Worm (Caenorhabditis elegans) whole organism, early embryonic: Measurements from ENCODE around the gene coq-2.

ENCODE experiments used
- B0310.2 ChIP-seq: sonication (generic microtip); optimal IDR thresholded peaks from 2 replicates; lab custom pipeline; 2016; ENCODE audit warnings: mild to moderate bottlenecking, missing genetic modification characterization, missing compliant biosample characterization
- F13C5.2 ChIP-seq: sonication (generic microtip); optimal IDR thresholded peaks from 2 replicates; lab custom pipeline; 2017; ENCODE audit warnings: mild to moderate bottlenecking, missing genetic modification characterization, inconsistent platforms, missing compliant biosample characterization
- aly-1 ChIP-seq: sonication (generic microtip); optimal IDR thresholded peaks from 2 replicates; lab custom pipeline; 2016; ENCODE audit warnings: missing genetic modification characterization, missing compliant biosample characterization
- ama-1 ChIP-seq: fragments of 150-350 bp; optimal IDR thresholded peaks from 2 replicates; lab custom pipeline; 2014
- ceh-13 ChIP-seq: fragments of 200-800 bp; sonication (Bioruptor generic); optimal IDR thresholded peaks from 2 replicates; lab custom pipeline; 2018; ENCODE audit warnings: mild to moderate bottlenecking, missing genetic modification characterization, missing compliant biosample characterization
- ceh-36 ChIP-seq: sonication (generic microtip); optimal IDR thresholded peaks from 2 replicates; lab custom pipeline; 2016; ENCODE audit warnings: missing genetic modification characterization, inconsistent platforms, missing compliant biosample characterization
- ets-7 ChIP-seq: sonication (generic microtip); optimal IDR thresholded peaks from 2 replicates; lab custom pipeline; 2016; ENCODE audit warnings: missing genotype, missing genetic modification characterization, missing compliant biosample characterization
- flt-1 ChIP-seq: fragments of 200-800 bp; sonication (Bioruptor generic); IDR thresholded peaks from 2 replicates; pipeline ENCODE4 v1.3.6; 2022; ENCODE audit warnings: missing genetic modification characterization, missing compliant biosample characterization
- hmbx-1 ChIP-seq: sonication (generic microtip); optimal IDR thresholded peaks from 2 replicates; lab custom pipeline; 2016; ENCODE audit warnings: mild to moderate bottlenecking, missing genetic modification characterization, missing compliant biosample characterization
- hmg-4 ChIP-seq: fragments of 200-800 bp; sonication (Bioruptor generic); optimal IDR thresholded peaks from 2 replicates; lab custom pipeline; 2018; ENCODE audit warnings: mild to moderate bottlenecking, missing genetic modification characterization, missing compliant biosample characterization
- hnd-1 ChIP-seq: sonication (generic microtip); optimal IDR thresholded peaks from 2 replicates; lab custom pipeline; 2016; ENCODE audit warnings: missing genetic modification characterization, missing compliant biosample characterization
- pes-1 ChIP-seq: fragments of 200-800 bp; sonication (Bioruptor generic); IDR thresholded peaks from 2 replicates; pipeline ENCODE4 v1.3.6; 2022; ENCODE audit warnings: missing genetic modification reagents, missing genetic modification characterization, missing compliant biosample characterization
- scrt-1 ChIP-seq: fragments of 200-800 bp; sonication (Bioruptor generic); IDR thresholded peaks from 2 replicates; pipeline ENCODE4 v1.3.6; 2022; ENCODE audit warnings: missing genetic modification characterization, missing compliant biosample characterization
- sea-1 ChIP-seq: fragments of 200-800 bp; sonication (Bioruptor generic); conservative IDR thresholded peaks from 2 replicates; pipeline ENCODE4 v1.3.6; 2022; ENCODE audit warnings: missing genetic modification characterization, missing compliant biosample characterization
- tbx-11 ChIP-seq: fragments of 200-800 bp; sonication (Bioruptor generic); IDR thresholded peaks from 2 replicates; pipeline ENCODE4 v1.3.6; 2022; ENCODE audit warnings: missing genetic modification characterization, missing compliant biosample characterization
- tbx-37 ChIP-seq: fragments of 200-800 bp; sonication (Bioruptor generic); conservative IDR thresholded peaks from 2 replicates; pipeline ENCODE4 v1.3.6; 2022; ENCODE audit warnings: missing genetic modification reagents, missing genetic modification characterization, missing compliant biosample characterization
- tra-4 ChIP-seq: sonication (generic microtip); optimal IDR thresholded peaks from 2 replicates; lab custom pipeline; 2017; ENCODE audit warnings: missing genetic modification characterization, missing compliant biosample characterization

coq-2 gene

DNA sequence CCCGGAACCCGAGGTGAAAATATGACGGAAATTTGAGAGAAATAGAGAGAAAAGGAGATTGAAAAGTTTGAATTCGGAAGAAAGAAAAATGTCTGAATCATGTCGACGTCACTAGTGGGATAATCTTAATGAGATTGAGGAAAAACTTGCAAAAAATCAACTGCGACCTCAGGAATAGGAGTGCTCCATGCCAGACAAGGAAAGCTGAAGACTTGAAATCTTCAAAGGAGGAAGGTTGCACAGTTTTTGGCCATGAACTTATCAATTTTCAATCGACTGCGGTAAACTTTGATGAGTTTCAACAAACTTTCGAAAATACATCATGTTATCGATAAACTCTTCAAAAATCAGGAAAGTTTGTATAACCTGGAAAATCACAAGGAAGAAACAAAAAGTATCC lies 23.4 kb upstream of the coq-2 start, which contains the start of gene pdf-1:
pdf-1 (minus strand) TSS at position 101 of the 400 bp plus-strand sequence.
- TF ChIP-seq F13C5.2 (no peak), scrt-1 (no peak)

DNA sequence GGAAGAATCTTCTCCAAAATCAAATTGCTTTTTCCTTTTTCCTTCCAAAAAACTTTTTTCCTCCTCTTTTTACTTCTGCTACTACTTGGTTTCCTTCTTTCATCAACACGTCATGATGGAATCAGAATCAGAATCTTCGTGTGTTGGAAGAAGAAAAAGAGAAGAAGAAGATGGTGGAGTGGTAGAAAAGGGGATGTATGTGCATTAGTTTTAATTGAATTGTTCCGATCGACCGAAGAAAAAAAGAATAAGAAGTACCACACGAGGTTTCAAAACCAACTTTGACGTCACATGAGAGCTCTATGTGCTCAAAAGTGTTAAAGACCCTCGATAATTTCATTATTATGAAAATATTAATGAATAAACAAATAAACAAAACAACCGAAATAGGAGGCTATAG lies 20.9 kb upstream of the coq-2 start:
- TF ChIP-seq tbx-37 (GFP tag; lab: Robert Waterston, UW), result no peak
- TF ChIP-seq hnd-1 (tag; lab: Kevin White, UChicago), result no peak
- no peak for TF ChIP-seq pes-1 (GFP tag; lab: Robert Waterston, UW)
- TF ChIP-seq flt-1 (GFP tag; lab: Robert Waterston, UW), result no peak
- TF ChIP-seq tra-4 (tag; lab: Kevin White, UChicago), result no peak
- TF ChIP-seq ceh-13 (GFP tag; lab: Kevin White, UChicago), result no peak
- no peak for TF ChIP-seq ets-7 (tag; lab: Kevin White, UChicago)
- no peak for TF ChIP-seq B0310.2 (tag; lab: Kevin White, UChicago)

DNA sequence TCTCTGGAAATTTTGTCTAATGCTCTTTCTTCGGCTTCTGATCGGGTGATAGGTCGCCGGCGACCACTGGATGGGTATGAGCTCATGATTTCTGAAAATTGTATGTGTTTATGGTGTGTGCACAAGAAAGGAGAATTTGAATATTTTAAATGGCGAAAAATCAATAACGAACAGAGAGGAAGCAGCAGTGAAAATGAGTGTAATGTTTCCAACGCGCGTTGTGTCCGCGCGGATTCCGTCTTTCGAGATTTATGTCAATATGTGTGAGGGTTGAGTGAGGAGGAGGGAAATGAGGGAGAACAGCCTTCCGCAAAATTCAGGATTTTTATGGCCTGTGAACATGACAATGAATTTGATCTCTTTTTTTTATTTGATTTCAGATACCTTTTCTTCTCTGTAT lies 7.0 kb upstream of the coq-2 start, which contains the start of gene flap-1:
flap-1 (minus strand) TSS at position 101 of the 400 bp plus-strand sequence.
- TF ChIP-seq ama-1 (lab: Kevin White, UChicago) (no peak), tbx-11 (GFP tag; lab: Robert Waterston, UW) (no peak), F13C5.2 (no peak), tbx-37 (GFP tag; lab: Robert Waterston, UW) (no peak), B0310.2 (tag; lab: Kevin White, UChicago) (no peak), sea-1 (no peak), tra-4 (tag; lab: Kevin White, UChicago) (no peak), flt-1 (GFP tag; lab: Robert Waterston, UW) (no peak), hmbx-1 (no peak), pes-1 (GFP tag; lab: Robert Waterston, UW) (no peak), ceh-36 (tag; lab: Kevin White, UChicago) (no peak), aly-1 (tag; lab: Kevin White, UChicago) (no peak), ceh-13 (GFP tag; lab: Kevin White, UChicago) (no peak), ets-7 (tag; lab: Kevin White, UChicago) (no peak), hnd-1 (tag; lab: Kevin White, UChicago) (no peak), scrt-1 (no peak), hmg-4 (no peak)

ce11 chrIII:6929558-6930167 lies 6.1 kb upstream of the coq-2 start, which contains the start of gene inf-1:
Gene inf-1, plus strand, starts transcription at chrIII:6930134.
- TF ChIP-seq flt-1 (GFP tag; lab: Robert Waterston, UW) (no peak), hnd-1 (tag; lab: Kevin White, UChicago) (no peak), tra-4 (tag; lab: Kevin White, UChicago) (no peak), ets-7 (tag; lab: Kevin White, UChicago) (no peak), ceh-36 (tag; lab: Kevin White, UChicago) (no peak), aly-1 (tag; lab: Kevin White, UChicago) (no peak), sea-1 (no peak), ceh-13 (GFP tag; lab: Kevin White, UChicago) (no peak), tbx-11 (GFP tag; lab: Robert Waterston, UW) (no peak), hmg-4 (no peak), hmbx-1 (no peak), B0310.2 (tag; lab: Kevin White, UChicago) (no peak), scrt-1 (no peak), ama-1 (lab: Kevin White, UChicago) (no peak), F13C5.2 (no peak), tbx-37 (GFP tag; lab: Robert Waterston, UW) (no peak), pes-1 (GFP tag; lab: Robert Waterston, UW) (no peak)

DNA sequence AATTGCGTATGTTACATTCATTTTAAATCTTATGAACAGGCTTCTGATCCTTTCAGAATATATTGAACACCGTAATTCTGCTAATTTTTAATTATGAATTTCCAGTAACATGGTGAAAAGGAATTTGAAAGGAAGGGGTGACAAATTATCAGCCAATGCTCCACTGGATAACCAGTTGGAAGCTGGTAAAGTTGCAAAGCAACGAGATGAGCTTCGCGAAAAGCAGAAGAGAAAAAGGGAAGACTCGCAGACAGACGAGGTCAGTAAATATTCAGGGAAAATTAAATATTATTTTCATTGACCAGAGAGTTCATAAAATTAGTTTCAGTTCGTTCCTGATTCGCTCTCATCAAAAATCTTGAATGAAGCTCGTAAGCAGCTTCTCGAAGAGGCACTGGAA lies 3.9 kb upstream of the coq-2 start, which contains the start of gene byn-1:
byn-1 (plus strand) TSS at position 106 of the 400 bp plus-strand sequence.
- TF ChIP-seq ama-1 (lab: Kevin White, UChicago), result peak; percentile 26
- TF ChIP-seq ceh-13 (GFP tag; lab: Kevin White, UChicago), result no peak

- TF ChIP-seq ets-7 (tag; lab: Kevin White, UChicago), result no peak
- no peak for TF ChIP-seq hmg-4
- no peak for TF ChIP-seq F13C5.2
- no peak for TF ChIP-seq tbx-37 (GFP tag; lab: Robert Waterston, UW)
- TF ChIP-seq pes-1 (GFP tag; lab: Robert Waterston, UW), result no peak
Observed at ce11 chrIII:6939523-6939922, 3.8 kb downstream of the coq-2 start, which contains the start of gene F57B9.3. Gene F57B9.3, plus strand, starts transcription at chrIII:6939823.

DNA sequence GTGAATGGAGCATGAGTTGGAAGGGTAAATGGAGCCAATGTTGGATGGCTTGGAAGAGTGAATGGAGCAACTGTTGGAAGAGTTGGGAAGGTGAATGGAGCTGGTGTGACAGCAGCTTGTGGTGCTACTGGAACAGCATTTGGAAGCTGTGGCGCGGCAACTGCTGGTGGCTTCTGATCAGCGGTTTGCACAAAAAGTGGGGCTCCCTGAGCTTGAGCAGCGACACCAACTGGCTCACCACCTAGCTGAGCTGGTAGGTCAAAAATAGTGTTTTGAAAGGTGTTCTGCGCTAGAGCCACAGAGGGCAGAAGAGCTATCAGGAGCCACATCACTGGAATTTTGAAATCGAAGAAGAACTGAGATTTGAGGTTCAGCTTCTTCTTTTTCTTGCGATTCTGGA lies 9.6 kb downstream of the coq-2 start:
- TF ChIP-seq scrt-1, result no peak
- no peak for TF ChIP-seq ceh-13 (GFP tag; lab: Kevin White, UChicago)
- no peak for TF ChIP-seq ets-7 (tag; lab: Kevin White, UChicago)
- TF ChIP-seq ceh-36 (tag; lab: Kevin White, UChicago), result no peak
- no peak for TF ChIP-seq tbx-37 (GFP tag; lab: Robert Waterston, UW)
- no peak for TF ChIP-seq aly-1 (tag; lab: Kevin White, UChicago)

- no peak for TF ChIP-seq ama-1 (lab: Kevin White, UChicago)
- TF ChIP-seq hnd-1 (tag; lab: Kevin White, UChicago), result no peak
- TF ChIP-seq tbx-11 (GFP tag; lab: Robert Waterston, UW), result no peak
Observed at ce11 chrIII:6945747-6946146, 10.0 kb downstream of the coq-2 start, which contains the start of gene abu-13. Gene abu-13, minus strand, starts transcription at chrIII:6945898.
